Fruit fly (Drosophila melanogaster): ENCODE measurements around the gene UQCR-11.

DNA sequence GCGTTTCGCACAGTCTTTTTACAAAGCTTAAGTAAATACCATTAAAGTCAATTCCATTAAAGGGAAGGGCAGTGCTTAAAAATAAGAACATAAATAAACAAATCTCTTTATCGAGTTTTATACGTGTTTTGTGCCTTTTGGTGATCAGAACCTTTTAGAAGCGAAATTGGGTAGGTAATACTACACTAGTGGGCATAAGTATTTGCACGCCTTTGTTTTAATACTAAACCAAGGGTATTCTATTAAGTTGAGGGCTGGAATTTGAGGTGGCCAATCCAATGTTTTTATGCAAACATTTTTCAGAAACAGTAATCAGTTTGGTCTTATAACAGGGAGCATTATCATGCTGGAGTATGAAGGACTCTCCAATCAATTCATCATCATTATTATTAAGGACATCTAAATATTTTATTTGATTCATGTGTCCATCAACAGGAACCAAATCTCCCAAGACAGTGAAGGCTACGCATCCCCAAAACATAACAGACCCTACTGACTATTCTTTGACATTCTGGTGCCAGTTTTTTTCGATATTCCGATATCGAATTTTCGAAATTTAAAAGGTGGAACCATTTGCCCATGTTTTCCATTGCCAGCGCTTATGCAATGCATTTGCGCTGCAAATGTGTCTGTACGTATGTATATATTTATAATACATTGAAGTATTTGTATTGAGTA lies 813 bp downstream of the UQCR-11 start:
- no peak for TF ChIP-seq spab (GFP tag; optimal IDR thresholded peaks at IDR 0.05)
- no peak for TF ChIP-seq Gug (GFP tag; IDR thresholded peaks at IDR 0.05)
- TF ChIP-seq CG6792 (GFP tag; optimal IDR thresholded peaks at IDR 0.05) = no peak
- no peak for TF ChIP-seq topi (GFP tag; optimal IDR thresholded peaks at IDR 0.05)
- TF ChIP-seq dsx (GFP tag; optimal IDR thresholded peaks at IDR 0.05; ENCODE audit: poor library complexity, severe bottlenecking) = no peak
- TF ChIP-seq acj6 (GFP tag; optimal IDR thresholded peaks at IDR 0.05) = no peak
- TF ChIP-seq CG10669 (GFP tag; optimal IDR thresholded peaks at IDR 0.05) = no peak
- no peak for TF ChIP-seq CG4318 (GFP tag; optimal IDR thresholded peaks at IDR 0.05)
- no peak for TF ChIP-seq dac (GFP tag; optimal IDR thresholded peaks at IDR 0.05)
- no peak for TF ChIP-seq eg (GFP tag; IDR thresholded peaks at IDR 0.05)
- no peak for TF ChIP-seq Blimp-1 (GFP tag; optimal IDR thresholded peaks at IDR 0.05)
- no peak for TF ChIP-seq CG6854 (GFP tag; optimal IDR thresholded peaks at IDR 0.05)
- no peak for TF ChIP-seq CG15336 (GFP tag; IDR thresholded peaks at IDR 0.05)

Data from whole organism, prepupa.